Worm (Caenorhabditis elegans) whole organism, L4/young adult: Measurements from ENCODE around the gene nhr-218.

ENCODE experiments used
- W03F9.2 ChIP-seq: fragments of 150-350 bp; optimal IDR thresholded peaks from 2 replicates; lab custom pipeline; 2014; ENCODE audit warnings: missing biosample characterization, missing genetic modification characterization
- dao-5 ChIP-seq: sonication (generic microtip); optimal IDR thresholded peaks from 2 replicates; lab custom pipeline; 2016; ENCODE audit warnings: missing genotype, missing genetic modification characterization, moderate library complexity, missing compliant biosample characterization
- him-1 ChIP-seq: sonication (generic microtip); optimal IDR thresholded peaks from 2 replicates; lab custom pipeline; 2016; ENCODE audit warnings: missing genotype, missing genetic modification reagents, missing genetic modification characterization, missing compliant biosample characterization

nhr-218 gene

ce11 chrV:16258142-16258541 lies at the start of gene nhr-218:
nhr-218 (plus strand) TSS chrV:16258442.
- no peak for TF ChIP-seq W03F9.2 (tag; lab: Kevin White, UChicago)
- no peak for TF ChIP-seq dao-5 (tag; lab: Kevin White, UChicago)
- TF ChIP-seq him-1 (tag; lab: Kevin White, UChicago): no peak

ce11 chrV:16209837-16210236 lies 48.4 kb upstream of the nhr-218 start, which contains the start of gene oac-15:
oac-15 (minus strand) TSS chrV:16209937.
- TF ChIP-seq dao-5 (tag; lab: Kevin White, UChicago): no peak
- no peak for TF ChIP-seq him-1 (tag; lab: Kevin White, UChicago)
- no peak for TF ChIP-seq W03F9.2 (tag; lab: Kevin White, UChicago)

- TF ChIP-seq him-1 (tag; lab: Kevin White, UChicago): no peak
- TF ChIP-seq W03F9.2 (tag; lab: Kevin White, UChicago): no peak
- no peak for TF ChIP-seq dao-5 (tag; lab: Kevin White, UChicago)
These were observed 47.8 kb upstream of the nhr-218 start, which contains the start of gene F11A5.16 for ce11 chrV:16210257-16211002. F11A5.16 (plus strand) TSS chrV:16210952.

ce11 chrV:16211713-16212112 lies 46.5 kb upstream of the nhr-218 start:
- no peak for TF ChIP-seq him-1 (tag; lab: Kevin White, UChicago)
- TF ChIP-seq W03F9.2 (tag; lab: Kevin White, UChicago): no peak
- no peak for TF ChIP-seq dao-5 (tag; lab: Kevin White, UChicago)

- TF ChIP-seq him-1 (tag; lab: Kevin White, UChicago) (no peak), W03F9.2 (tag; lab: Kevin White, UChicago) (no peak), dao-5 (tag; lab: Kevin White, UChicago) (no peak)
These were observed 44.9 kb upstream of the nhr-218 start for ce11 chrV:16213323-16213722.

- TF ChIP-seq dao-5 (tag; lab: Kevin White, UChicago) (no peak), him-1 (tag; lab: Kevin White, UChicago) (no peak)
These were observed 43.7 kb upstream of the nhr-218 start, which contains the start of gene F11A5.9 for ce11 chrV:16214505-16214904. F11A5.9 (plus strand) TSS chrV:16214890.

- TF ChIP-seq him-1 (tag; lab: Kevin White, UChicago): no peak
- no peak for TF ChIP-seq W03F9.2 (tag; lab: Kevin White, UChicago)
- no peak for TF ChIP-seq dao-5 (tag; lab: Kevin White, UChicago)
These were observed 39.7 kb upstream of the nhr-218 start, which contains the start of gene F11A5.15 for ce11 chrV:16218522-16218921. F11A5.15 (minus strand) TSS chrV:16218622.

- TF ChIP-seq W03F9.2 (tag; lab: Kevin White, UChicago) (no peak), dao-5 (tag; lab: Kevin White, UChicago) (no peak)
These were observed 39.1 kb upstream of the nhr-218 start, which contains the start of gene glc-1 for ce11 chrV:16218972-16219757. glc-1 (plus strand) TSS chrV:16219634.

- no peak for TF ChIP-seq dao-5 (tag; lab: Kevin White, UChicago)
- TF ChIP-seq W03F9.2 (tag; lab: Kevin White, UChicago): no peak
- no peak for TF ChIP-seq him-1 (tag; lab: Kevin White, UChicago)
These were observed 38.2 kb upstream of the nhr-218 start for ce11 chrV:16220020-16220419.

ce11 chrV:16224027-16224426 lies 34.2 kb upstream of the nhr-218 start, which contains the start of gene stdh-2:
stdh-2 (plus strand) TSS chrV:16224327.
- TF ChIP-seq him-1 (tag; lab: Kevin White, UChicago) (no peak), dao-5 (tag; lab: Kevin White, UChicago) (no peak)

- TF ChIP-seq him-1 (tag; lab: Kevin White, UChicago) (no peak), W03F9.2 (tag; lab: Kevin White, UChicago) (no peak), dao-5 (tag; lab: Kevin White, UChicago) (no peak)
These were observed 32.6 kb upstream of the nhr-218 start for ce11 chrV:16225524-16226116.

- TF ChIP-seq dao-5 (tag; lab: Kevin White, UChicago) (no peak), him-1 (tag; lab: Kevin White, UChicago) (no peak), W03F9.2 (tag; lab: Kevin White, UChicago) (no peak)
These were observed 31.7 kb upstream of the nhr-218 start, which contains the start of gene F11A5.13 for ce11 chrV:16226581-16226980. F11A5.13 (minus strand) TSS chrV:16226681.

ce11 chrV:16229439-16229838 lies 28.8 kb upstream of the nhr-218 start:
- TF ChIP-seq him-1 (tag; lab: Kevin White, UChicago) (no peak), W03F9.2 (tag; lab: Kevin White, UChicago) (no peak), dao-5 (tag; lab: Kevin White, UChicago) (no peak)
